Worm (Caenorhabditis elegans) whole organism, young adult: ENCODE results near the gene fbxb-75.

ENCODE experiments used
- F37B4.10 ChIP-seq: fragments of 200-800 bp; sonication (Bioruptor generic); IDR thresholded peaks from 2 replicates; pipeline ENCODE4 v1.3.6; 2022; ENCODE audit warnings: missing genetic modification characterization, missing compliant biosample characterization
- F39B2.1 ChIP-seq: fragments of 200-800 bp; sonication (Bioruptor generic); IDR thresholded peaks from 2 replicates; pipeline ENCODE4 v1.3.6; 2022; ENCODE audit warnings: missing genetic modification reagents, missing genetic modification characterization, missing compliant biosample characterization
- F52B5.7 ChIP-seq: sonication (generic microtip); optimal IDR thresholded peaks from 2 replicates; lab custom pipeline; 2016; ENCODE audit warnings: mild to moderate bottlenecking, missing genetic modification characterization, missing compliant biosample characterization
- F55B11.4 ChIP-seq: sonication (generic microtip); optimal IDR thresholded peaks from 2 replicates; lab custom pipeline; 2016; ENCODE audit warnings: missing compliant biosample characterization, missing genetic modification characterization, borderline replicate concordance; ENCODE audit not compliant: insufficient read depth
- F57C9.4 ChIP-seq: sonication (generic microtip); optimal IDR thresholded peaks from 2 replicates; lab custom pipeline; 2017; ENCODE audit warnings: mild to moderate bottlenecking, missing genetic modification characterization, missing compliant biosample characterization
- K11D2.4 ChIP-seq: fragments of 200-800 bp; sonication (Bioruptor generic); IDR thresholded peaks from 2 replicates; pipeline ENCODE4 v1.3.6; 2022; ENCODE audit warnings: missing genetic modification reagents, missing genetic modification characterization, missing compliant biosample characterization
- T26A5.8 ChIP-seq: sonication (generic microtip); optimal IDR thresholded peaks from 2 replicates; lab custom pipeline; 2016; ENCODE audit warnings: missing genetic modification characterization, missing compliant biosample characterization
- Y53G8AR.9 ChIP-seq: fragments of 200-800 bp; sonication (Bioruptor generic); conservative IDR thresholded peaks from 2 replicates; pipeline ENCODE4 v1.3.6; 2022; ENCODE audit warnings: missing genetic modification reagents, missing genetic modification characterization, missing compliant biosample characterization
- atf-7 ChIP-seq: sonication (generic microtip); optimal IDR thresholded peaks from 2 replicates; lab custom pipeline; 2017; ENCODE audit warnings: mild to moderate bottlenecking, missing genetic modification characterization, missing compliant biosample characterization
- athp-1 ChIP-seq: sonication (generic microtip); optimal IDR thresholded peaks from 2 replicates; lab custom pipeline; 2017; ENCODE audit warnings: mild to moderate bottlenecking, missing genetic modification characterization, missing compliant biosample characterization
- bed-2 ChIP-seq: fragments of 200-800 bp; sonication (Bioruptor generic); IDR thresholded peaks from 2 replicates; pipeline ENCODE4 v1.3.6; 2022; ENCODE audit warnings: missing genetic modification reagents, missing genetic modification characterization, missing compliant biosample characterization
- cebp-2 ChIP-seq: fragments of 200-800 bp; sonication (Bioruptor generic); IDR thresholded peaks from 2 replicates; pipeline ENCODE4 v1.3.6; 2022; ENCODE audit warnings: missing genetic modification characterization, missing compliant biosample characterization
- ceh-100 ChIP-seq: fragments of 200-800 bp; sonication (Bioruptor generic); IDR thresholded peaks from 2 replicates; pipeline ENCODE4 v1.3.6; 2022; ENCODE audit warnings: missing genetic modification reagents, missing genetic modification characterization, missing compliant biosample characterization
- ceh-27 ChIP-seq: fragments of 200-800 bp; sonication (Bioruptor generic); optimal IDR thresholded peaks from 2 replicates; lab custom pipeline; 2018; ENCODE audit warnings: mild to moderate bottlenecking, missing genetic modification characterization, moderate library complexity, missing compliant biosample characterization
- ceh-40 ChIP-seq: fragments of 200-800 bp; sonication (Bioruptor generic); IDR thresholded peaks from 2 replicates; pipeline ENCODE4 v1.3.6; 2022; ENCODE audit warnings: missing genetic modification characterization, missing compliant biosample characterization
- ceh-91 ChIP-seq: fragments of 200-800 bp; sonication (Bioruptor generic); IDR thresholded peaks from 2 replicates; pipeline ENCODE4 v1.3.6; 2022; ENCODE audit warnings: missing genetic modification reagents, missing genetic modification characterization, missing compliant biosample characterization
- chd-7 ChIP-seq: sonication (generic microtip); optimal IDR thresholded peaks from 2 replicates; lab custom pipeline; 2016; ENCODE audit warnings: mild to moderate bottlenecking, missing genetic modification characterization, moderate library complexity, missing compliant biosample characterization
- die-1 ChIP-seq: sonication (generic microtip); optimal IDR thresholded peaks from 2 replicates; lab custom pipeline; 2016; ENCODE audit warnings: missing genotype, mild to moderate bottlenecking, missing genetic modification characterization, missing compliant biosample characterization
- dox-1 ChIP-seq: fragments of 200-800 bp; sonication (Bioruptor generic); IDR thresholded peaks from 2 replicates; pipeline ENCODE4 v1.3.6; 2022; ENCODE audit warnings: missing genetic modification reagents, missing genetic modification characterization, missing compliant biosample characterization
- dpff-1 ChIP-seq: sonication (generic microtip); optimal IDR thresholded peaks from 2 replicates; lab custom pipeline; 2017; ENCODE audit warnings: mild to moderate bottlenecking, missing genetic modification characterization, missing compliant biosample characterization
- dpl-1 ChIP-seq: fragments of 150-350 bp; optimal IDR thresholded peaks from 2 replicates; lab custom pipeline; 2014; ENCODE audit warnings: missing biosample characterization, missing genetic modification reagents, missing genetic modification characterization
- efl-1 ChIP-seq: fragments of 150-350 bp; optimal IDR thresholded peaks from 2 replicates; lab custom pipeline; 2014; ENCODE audit warnings: missing biosample characterization, missing genetic modification reagents, missing genetic modification characterization
- egl-18 ChIP-seq: fragments of 200-800 bp; sonication (Bioruptor generic); IDR thresholded peaks from 2 replicates; pipeline ENCODE4 v1.3.6; 2022; ENCODE audit warnings: missing genetic modification reagents, missing genetic modification characterization, missing compliant biosample characterization
- egl-44 ChIP-seq: fragments of 200-800 bp; sonication (Bioruptor generic); IDR thresholded peaks from 2 replicates; pipeline ENCODE4 v1.3.6; 2022; ENCODE audit warnings: missing genetic modification reagents, missing genetic modification characterization, missing compliant biosample characterization
- gei-17 ChIP-seq: fragments of 200-800 bp; sonication (Bioruptor generic); optimal IDR thresholded peaks from 2 replicates; lab custom pipeline; 2018; ENCODE audit warnings: mild to moderate bottlenecking, missing genetic modification characterization, missing compliant biosample characterization
- hsf-1 ChIP-seq: fragments of 200-800 bp; sonication (Bioruptor generic); IDR thresholded peaks from 2 replicates; pipeline ENCODE4 v1.3.6; 2022; ENCODE audit warnings: missing genetic modification reagents, missing genetic modification characterization, missing compliant biosample characterization
- lag-1 ChIP-seq: fragments of 200-800 bp; sonication (Bioruptor generic); IDR thresholded peaks from 2 replicates; pipeline ENCODE4 v1.3.6; 2022; ENCODE audit warnings: missing genetic modification reagents, missing genetic modification characterization, missing compliant biosample characterization
- let-607 ChIP-seq, 2 experiments: fragments of 200-800 bp in 1 of 2; sonication (Bioruptor generic) in 1 of 2; sonication (generic microtip) in 1 of 2; optimal IDR thresholded peaks; 2 replicates each; lab custom pipeline; 2016 to 2018; ENCODE audit warnings: mild to moderate bottlenecking in 2 of 2, missing compliant biosample characterization in 2 of 2, missing genetic modification characterization in 2 of 2, moderate library complexity in 2 of 2, missing genotype in 1 of 2
- lin-26 ChIP-seq: fragments of 200-800 bp; sonication (Bioruptor generic); IDR thresholded peaks from 2 replicates; pipeline ENCODE4 v1.3.6; 2022; ENCODE audit warnings: missing genetic modification reagents, missing genetic modification characterization, missing compliant biosample characterization
- lsy-27 ChIP-seq: sonication (generic microtip); optimal IDR thresholded peaks from 2 replicates; lab custom pipeline; 2017; ENCODE audit warnings: missing genetic modification characterization, mild to moderate bottlenecking, missing compliant biosample characterization, antibody characterized with exemption, missing genotype, borderline replicate concordance; ENCODE audit not compliant: insufficient read depth
- madf-6 ChIP-seq: fragments of 200-800 bp; sonication (Bioruptor generic); IDR thresholded peaks from 2 replicates; pipeline ENCODE4 v1.3.6; 2022; ENCODE audit warnings: missing genetic modification reagents, missing genetic modification characterization, missing compliant biosample characterization
- nfyb-1 ChIP-seq: fragments of 200-800 bp; sonication (Bioruptor generic); IDR thresholded peaks from 2 replicates; pipeline ENCODE4 v1.3.6; 2022; ENCODE audit warnings: missing genetic modification reagents, missing genetic modification characterization, missing compliant biosample characterization
- nhr-179 ChIP-seq: sonication (generic microtip); optimal IDR thresholded peaks from 2 replicates; lab custom pipeline; 2016; ENCODE audit warnings: mild to moderate bottlenecking, missing genetic modification characterization, missing compliant biosample characterization
- snpc-3.4 ChIP-seq: sonication (generic microtip); optimal IDR thresholded peaks from 2 replicates; lab custom pipeline; 2017; ENCODE audit warnings: missing genetic modification characterization, mild to moderate bottlenecking, missing compliant biosample characterization, antibody characterized with exemption, moderate library complexity, missing genotype, missing genetic modification reagents
- somi-1 ChIP-seq: fragments of 200-800 bp; sonication (Bioruptor generic); optimal IDR thresholded peaks from 2 replicates; lab custom pipeline; 2018; ENCODE audit warnings: mild to moderate bottlenecking, missing genetic modification characterization, missing compliant biosample characterization
- tbp1 ChIP-seq: fragments of 200-800 bp; sonication (Bioruptor generic); optimal IDR thresholded peaks from 2 replicates; lab custom pipeline; 2018; ENCODE audit warnings: mild to moderate bottlenecking, missing genetic modification characterization, missing compliant biosample characterization
- tbx-9 ChIP-seq: sonication (generic microtip); optimal IDR thresholded peaks from 2 replicates; lab custom pipeline; 2016; ENCODE audit warnings: borderline replicate concordance, missing genetic modification characterization, inconsistent platforms, missing compliant biosample characterization
- zfh-2 ChIP-seq: fragments of 200-800 bp; sonication (Bioruptor generic); conservative IDR thresholded peaks from 2 replicates; pipeline ENCODE4 v1.3.6; 2022; ENCODE audit warnings: missing genetic modification reagents, missing genetic modification characterization, missing compliant biosample characterization
- ztf-6 ChIP-seq: fragments of 200-800 bp; sonication (Bioruptor generic); IDR thresholded peaks from 2 replicates; pipeline ENCODE4 v1.3.6; 2022; ENCODE audit warnings: missing genetic modification reagents, missing genetic modification characterization, missing compliant biosample characterization

Gene fbxb-75

ce11 chrIV:4429901-4430300, 11.1 kb downstream of the fbxb-75 start, which contains the start of the genes str-185 and R08C7.5:
Gene str-185 (minus strand): TSS chrIV:4430001.
Gene R08C7.5 (plus strand): TSS chrIV:4430229.
- TF ChIP-seq lag-1 (GFP tag; lab: Robert Waterston, UW) (no peak), lsy-27 (tag; lab: Kevin White, UChicago) (no peak), madf-6 (GFP tag; lab: Robert Waterston, UW) (no peak), let-607 (tag; optimal IDR thresholded peaks at IDR 0.05; lab: Kevin White, UChicago) (no peak), ceh-91 (GFP tag; lab: Robert Waterston, UW) (no peak), ztf-6 (GFP tag; lab: Robert Waterston, UW) (no peak)

ce11 chrIV:4423885-4424284, 17.1 kb downstream of the fbxb-75 start:
- no peak for TF ChIP-seq efl-1 (GFP tag; lab: Kevin White, UChicago)
- TF ChIP-seq nfyb-1 (GFP tag; lab: Robert Waterston, UW): peak; percentile 48; the same call in 1 of the 2 replicates
- TF ChIP-seq, all 124 proteins: peak for 1

ce11 chrIV:4423026-4423425, 18.0 kb downstream of the fbxb-75 start:
- TF ChIP-seq F57C9.4 (tag; lab: Kevin White, UChicago) (no peak), egl-18 (no peak), Y53G8AR.9 (GFP tag; lab: Robert Waterston, UW) (no peak), nhr-179 (tag; lab: Kevin White, UChicago) (no peak), snpc-3.4 (tag; lab: Kevin White, UChicago) (no peak), dpl-1 (no peak), somi-1 (no peak), ceh-27 (no peak), bed-2 (GFP tag; lab: Robert Waterston, UW) (no peak), ceh-40 (GFP tag; lab: Robert Waterston, UW) (no peak), zfh-2 (no peak), ceh-100 (GFP tag; lab: Robert Waterston, UW) (no peak), tbx-9 (tag; lab: Kevin White, UChicago) (no peak), tbp1 (no peak), dpff-1 (no peak), F39B2.1 (GFP tag; lab: Robert Waterston, UW) (no peak), cebp-2 (GFP tag; lab: Robert Waterston, UW) (no peak)

ce11 chrIV:4422029-4422428, 18.9 kb downstream of the fbxb-75 start, which contains the start of gene clec-175:
Gene clec-175 (plus strand): TSS chrIV:4422329.
- TF ChIP-seq K11D2.4 (GFP tag; lab: Robert Waterston, UW) (no peak), athp-1 (tag; lab: Kevin White, UChicago) (no peak), nhr-179 (tag; lab: Kevin White, UChicago) (no peak), F57C9.4 (tag; lab: Kevin White, UChicago) (no peak)

- TF ChIP-seq F37B4.10 (GFP tag; lab: Robert Waterston, UW): no peak
- no peak for TF ChIP-seq F55B11.4 (tag; lab: Kevin White, UChicago)
- no peak for TF ChIP-seq egl-44 (GFP tag; lab: Robert Waterston, UW)
- no peak for TF ChIP-seq gei-17 (GFP tag; lab: Kevin White, UChicago)
- TF ChIP-seq hsf-1 (GFP tag; lab: Robert Waterston, UW): 0 out of 2 replicates have a peak, but pooled peaks have one; percentile 22
- no peak for TF ChIP-seq die-1 (tag; lab: Kevin White, UChicago)
- TF ChIP-seq dox-1: peak; percentile 33; the same call in 1 of the 2 replicates
- peak; percentile 15 for TF ChIP-seq atf-7 (tag; lab: Kevin White, UChicago)
- no peak for TF ChIP-seq nfyb-1 (GFP tag; lab: Robert Waterston, UW)
- no peak for TF ChIP-seq dpff-1
- TF ChIP-seq lin-26 (GFP tag; lab: Robert Waterston, UW): no peak
- TF ChIP-seq zfh-2: 0 out of 2 replicates have a peak, but pooled peaks have one; percentile 35
- peak; percentile 46 for TF ChIP-seq chd-7 (tag; lab: Kevin White, UChicago)
- TF ChIP-seq T26A5.8 (tag; lab: Kevin White, UChicago): no peak
- peak; percentile 23 for TF ChIP-seq F52B5.7 (tag; lab: Kevin White, UChicago)
- TF ChIP-seq, all 124 proteins: peak for 6
Measured at ce11 chrIV:4413114-4413513, 27.9 kb downstream of the fbxb-75 start.
